Worm (Caenorhabditis elegans) whole organism, young adult: ENCODE results near the gene H17B01.5.

Experiments
- B0019.2 ChIP-seq: fragments of 200-800 bp; sonication (Bioruptor generic); conservative IDR thresholded peaks from 2 replicates; pipeline ENCODE4 v1.3.6; 2022; ENCODE audit warnings: missing genetic modification reagents, missing genetic modification characterization, missing compliant biosample characterization
- B0261.1 ChIP-seq: sonication (generic microtip); optimal IDR thresholded peaks from 2 replicates; lab custom pipeline; 2016; ENCODE audit warnings: mild to moderate bottlenecking, missing genetic modification characterization, moderate library complexity, missing compliant biosample characterization
- B0336.3 ChIP-seq: fragments of 200-800 bp; sonication (Bioruptor generic); IDR thresholded peaks from 2 replicates; pipeline ENCODE4 v1.3.6; 2022; ENCODE audit warnings: missing genetic modification characterization, missing compliant biosample characterization
- C17E4.6 ChIP-seq: fragments of 200-800 bp; sonication (Bioruptor generic); IDR thresholded peaks from 2 replicates; pipeline ENCODE4 v1.3.6; 2022; ENCODE audit warnings: missing genetic modification reagents, missing genetic modification characterization, missing compliant biosample characterization
- F37B4.10 ChIP-seq: fragments of 200-800 bp; sonication (Bioruptor generic); IDR thresholded peaks from 2 replicates; pipeline ENCODE4 v1.3.6; 2022; ENCODE audit warnings: missing genetic modification characterization, missing compliant biosample characterization
- F52B5.7 ChIP-seq: sonication (generic microtip); optimal IDR thresholded peaks from 2 replicates; lab custom pipeline; 2016; ENCODE audit warnings: mild to moderate bottlenecking, missing genetic modification characterization, missing compliant biosample characterization
- atf-7 ChIP-seq: sonication (generic microtip); optimal IDR thresholded peaks from 2 replicates; lab custom pipeline; 2017; ENCODE audit warnings: mild to moderate bottlenecking, missing genetic modification characterization, missing compliant biosample characterization
- ccch-3 ChIP-seq: fragments of 200-800 bp; sonication (Bioruptor generic); optimal IDR thresholded peaks from 2 replicates; lab custom pipeline; 2018; ENCODE audit warnings: mild to moderate bottlenecking, missing genetic modification characterization, missing compliant biosample characterization
- cebp-2 ChIP-seq: fragments of 200-800 bp; sonication (Bioruptor generic); IDR thresholded peaks from 2 replicates; pipeline ENCODE4 v1.3.6; 2022; ENCODE audit warnings: missing genetic modification characterization, missing compliant biosample characterization
- ceh-58 ChIP-seq: fragments of 200-800 bp; sonication (Bioruptor generic); IDR thresholded peaks from 2 replicates; pipeline ENCODE4 v1.3.6; 2022; ENCODE audit warnings: missing genetic modification characterization, missing compliant biosample characterization
- dox-1 ChIP-seq: fragments of 200-800 bp; sonication (Bioruptor generic); IDR thresholded peaks from 2 replicates; pipeline ENCODE4 v1.3.6; 2022; ENCODE audit warnings: missing genetic modification reagents, missing genetic modification characterization, missing compliant biosample characterization
- dpl-1 ChIP-seq: fragments of 150-350 bp; optimal IDR thresholded peaks from 2 replicates; lab custom pipeline; 2014; ENCODE audit warnings: missing biosample characterization, missing genetic modification reagents, missing genetic modification characterization
- egrh-3 ChIP-seq: fragments of 200-800 bp; sonication (Bioruptor generic); IDR thresholded peaks from 2 replicates; pipeline ENCODE4 v1.3.6; 2022; ENCODE audit warnings: missing genetic modification reagents, missing genetic modification characterization, missing compliant biosample characterization
- hlh-26 ChIP-seq: fragments of 200-800 bp; sonication (Bioruptor generic); conservative IDR thresholded peaks from 2 replicates; pipeline ENCODE4 v1.3.6; 2022; ENCODE audit warnings: missing genetic modification reagents, missing genetic modification characterization, missing compliant biosample characterization
- hrde-1 ChIP-seq: sonication (generic microtip); optimal IDR thresholded peaks from 2 replicates; lab custom pipeline; 2016; ENCODE audit warnings: missing genetic modification characterization, mild to moderate bottlenecking, missing compliant biosample characterization, moderate library complexity, missing genotype, missing genetic modification reagents, borderline replicate concordance
- lsl-1 ChIP-seq: fragments of 200-800 bp; sonication (Bioruptor generic); optimal IDR thresholded peaks from 2 replicates; lab custom pipeline; 2018; ENCODE audit warnings: mild to moderate bottlenecking, missing genetic modification characterization, moderate library complexity, missing compliant biosample characterization
- mel-28 ChIP-seq: sonication (generic microtip); optimal IDR thresholded peaks from 2 replicates; lab custom pipeline; 2016; ENCODE audit warnings: borderline replicate concordance, mild to moderate bottlenecking, missing genetic modification characterization, missing compliant biosample characterization
- nfya-2 ChIP-seq: fragments of 200-800 bp; sonication (Bioruptor generic); IDR thresholded peaks from 2 replicates; pipeline ENCODE4 v1.3.6; 2022; ENCODE audit warnings: missing genetic modification reagents, missing genetic modification characterization, missing compliant biosample characterization
- nhr-179 ChIP-seq: sonication (generic microtip); optimal IDR thresholded peaks from 2 replicates; lab custom pipeline; 2016; ENCODE audit warnings: mild to moderate bottlenecking, missing genetic modification characterization, missing compliant biosample characterization
- nhr-27 ChIP-seq: fragments of 200-800 bp; sonication (Bioruptor generic); optimal IDR thresholded peaks from 2 replicates; lab custom pipeline; 2018; ENCODE audit warnings: mild to moderate bottlenecking, missing genetic modification characterization, moderate library complexity, missing compliant biosample characterization
- nhr-80 ChIP-seq: sonication (generic microtip); optimal IDR thresholded peaks from 2 replicates; lab custom pipeline; 2016; ENCODE audit warnings: missing genetic modification characterization, missing compliant biosample characterization
- pbrm-1 ChIP-seq: fragments of 200-800 bp; sonication (Bioruptor generic); IDR thresholded peaks from 2 replicates; pipeline ENCODE4 v1.3.6; 2022; ENCODE audit warnings: missing genetic modification reagents, missing genetic modification characterization, missing compliant biosample characterization
- rec-8 ChIP-seq, 2 experiments: sonication (generic microtip); optimal IDR thresholded peaks; 2 replicates each; lab custom pipeline; 2016; ENCODE audit warnings: mild to moderate bottlenecking in 2 of 2, missing genetic modification characterization in 2 of 2, missing genetic modification reagents in 2 of 2, missing genotype in 2 of 2, missing biosample characterization in 1 of 2, missing compliant biosample characterization in 1 of 2, moderate library complexity in 1 of 2
- rpc-1 ChIP-seq, 2 experiments: fragments of 150-350 bp in 1 of 2; sonication (generic microtip) in 1 of 2; optimal IDR thresholded peaks; 2 replicates each; lab custom pipeline; 2014 to 2018; ENCODE audit warnings: missing biosample characterization in 1 of 2, missing genetic modification characterization in 1 of 2, missing genetic modification reagents in 1 of 2, missing genotype in 1 of 2
- sdz-38 ChIP-seq: sonication (generic microtip); optimal IDR thresholded peaks from 2 replicates; lab custom pipeline; 2016; ENCODE audit warnings: missing genotype, missing genetic modification characterization, missing compliant biosample characterization
- tbp1 ChIP-seq: fragments of 200-800 bp; sonication (Bioruptor generic); optimal IDR thresholded peaks from 2 replicates; lab custom pipeline; 2018; ENCODE audit warnings: mild to moderate bottlenecking, missing genetic modification characterization, missing compliant biosample characterization
- tbx-9 ChIP-seq: sonication (generic microtip); optimal IDR thresholded peaks from 2 replicates; lab custom pipeline; 2016; ENCODE audit warnings: borderline replicate concordance, missing genetic modification characterization, inconsistent platforms, missing compliant biosample characterization
- zfh-2 ChIP-seq: fragments of 200-800 bp; sonication (Bioruptor generic); conservative IDR thresholded peaks from 2 replicates; pipeline ENCODE4 v1.3.6; 2022; ENCODE audit warnings: missing genetic modification reagents, missing genetic modification characterization, missing compliant biosample characterization
- ztf-22 ChIP-seq: fragments of 200-800 bp; sonication (Bioruptor generic); optimal IDR thresholded peaks from 2 replicates; lab custom pipeline; 2018; ENCODE audit warnings: mild to moderate bottlenecking, missing genetic modification characterization, moderate library complexity, missing compliant biosample characterization
- ztf-26 ChIP-seq: sonication (generic microtip); optimal IDR thresholded peaks from 2 replicates; lab custom pipeline; 2017; ENCODE audit warnings: missing genetic modification characterization, missing compliant biosample characterization
- ztf-6 ChIP-seq: fragments of 200-800 bp; sonication (Bioruptor generic); IDR thresholded peaks from 2 replicates; pipeline ENCODE4 v1.3.6; 2022; ENCODE audit warnings: missing genetic modification reagents, missing genetic modification characterization, missing compliant biosample characterization

H17B01.5 gene

DNA sequence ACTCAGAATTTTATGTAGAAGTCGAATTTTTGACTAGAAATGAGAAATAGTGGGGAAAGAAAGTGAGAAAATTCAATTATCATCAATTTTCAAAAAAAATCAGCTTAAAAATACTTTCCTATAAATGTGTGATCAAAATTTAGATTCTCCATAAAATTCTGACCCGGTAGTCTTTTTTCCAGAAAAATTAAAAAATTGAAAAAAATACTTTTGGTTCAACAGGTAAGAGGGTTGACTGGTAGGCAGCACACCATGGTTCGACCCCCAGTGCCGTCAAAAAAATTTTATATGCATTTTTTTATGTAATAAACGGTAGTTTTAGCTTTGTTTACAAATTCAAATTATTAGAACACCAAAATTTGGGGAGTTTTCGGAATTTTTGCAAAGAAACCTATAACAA lies 3.9 kb upstream of the H17B01.5 start:
- TF ChIP-seq atf-7 (tag; lab: Kevin White, UChicago) (no peak), B0261.1 (tag; lab: Kevin White, UChicago) (peak; percentile 57), ztf-6 (no peak), rec-8 (tag; optimal IDR thresholded peaks at IDR 0.05; lab: Kevin White, UChicago) (peak in 1 of 2 experiments; percentile 2), dpl-1 (no peak), rpc-1 (optimal IDR thresholded peaks at IDR 0.05; lab: Kevin White, UChicago) (peak; percentile 39), rpc-1 (tag; optimal IDR thresholded peaks at IDR 0.05; lab: Kevin White, UChicago) (peak; percentile 71), tbp1 (GFP tag; lab: Kevin White, UChicago) (peak; percentile 82)

ce11 chrII:1476016-1476415 lies 2.6 kb upstream of the H17B01.5 start:
- peak; percentile 59 for TF ChIP-seq tbp1 (GFP tag; lab: Kevin White, UChicago)
- peak; percentile 11 for TF ChIP-seq rpc-1 (optimal IDR thresholded peaks at IDR 0.05; lab: Kevin White, UChicago)
- peak; percentile 54 for TF ChIP-seq rpc-1 (tag; optimal IDR thresholded peaks at IDR 0.05; lab: Kevin White, UChicago)
- TF ChIP-seq hlh-26 (GFP tag; lab: Robert Waterston, UW): no peak
- no peak for TF ChIP-seq nhr-27 (tag; lab: Kevin White, UChicago)

ce11 chrII:1475328-1475727 lies 1.9 kb upstream of the H17B01.5 start:
- TF ChIP-seq B0336.3 (GFP tag; lab: Robert Waterston, UW) (no peak), ceh-58 (GFP tag; lab: Robert Waterston, UW) (no peak), dox-1 (no peak), hrde-1 (tag; lab: Kevin White, UChicago) (no peak), nhr-80 (tag; lab: Kevin White, UChicago) (peak; percentile 28)
- TF ChIP-seq, all 124 proteins: peak for 1

DNA sequence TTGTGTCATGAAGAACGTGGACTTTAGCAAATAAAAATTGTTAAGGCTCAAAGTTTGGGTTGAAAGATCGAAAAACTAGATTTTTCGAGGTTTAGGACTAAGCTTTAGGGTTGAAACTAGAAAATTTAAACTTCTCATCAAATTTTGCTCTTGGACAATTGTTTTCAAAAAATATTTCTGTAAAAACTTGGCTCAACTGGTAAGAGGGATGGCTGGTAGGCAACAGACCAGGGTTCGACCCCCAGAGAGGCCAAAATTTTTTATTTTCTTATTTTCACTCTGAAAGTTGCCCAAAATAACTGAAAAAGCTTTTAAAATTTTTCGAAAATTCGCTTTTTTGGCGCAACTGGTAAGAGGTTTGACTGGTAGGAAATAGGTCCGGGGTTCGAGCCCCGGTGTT lies 1.4 kb upstream of the H17B01.5 start:
- TF ChIP-seq ztf-22 (no peak), tbp1 (GFP tag; lab: Kevin White, UChicago) (peak; percentile 56), rpc-1 (optimal IDR thresholded peaks at IDR 0.05; lab: Kevin White, UChicago) (no peak), rpc-1 (tag; optimal IDR thresholded peaks at IDR 0.05; lab: Kevin White, UChicago) (peak; percentile 52), nfya-2 (no peak), lsl-1 (GFP tag; lab: Kevin White, UChicago) (no peak), tbx-9 (tag; lab: Kevin White, UChicago) (no peak), cebp-2 (GFP tag; lab: Robert Waterston, UW) (no peak), pbrm-1 (no peak), sdz-38 (tag; lab: Kevin White, UChicago) (no peak), B0336.3 (GFP tag; lab: Robert Waterston, UW) (no peak), nhr-80 (tag; lab: Kevin White, UChicago) (no peak), mel-28 (tag; lab: Kevin White, UChicago) (no peak)

- TF ChIP-seq ccch-3 (GFP tag; lab: Kevin White, UChicago): no peak
- TF ChIP-seq F52B5.7 (tag; lab: Kevin White, UChicago): no peak
- TF ChIP-seq C17E4.6 (GFP tag; lab: Robert Waterston, UW): no peak
- TF ChIP-seq nhr-179 (tag; lab: Kevin White, UChicago): no peak
- TF ChIP-seq zfh-2 (GFP tag; lab: Robert Waterston, UW): peak; percentile 73
- peak; percentile 91 for TF ChIP-seq egrh-3 (GFP tag; lab: Robert Waterston, UW)
- 0 out of 2 replicates have a peak, but pooled peaks have one; percentile 56 for TF ChIP-seq F37B4.10 (GFP tag; lab: Robert Waterston, UW)
- no peak for TF ChIP-seq B0019.2
- TF ChIP-seq ztf-26 (tag; lab: Kevin White, UChicago): no peak
Observed at ce11 chrII:1470515-1470966, 2.8 kb downstream of the H17B01.5 start, which contains the start of gene H17B01.2. Gene H17B01.2 (plus strand): TSS chrII:1470565.
